Worm (Caenorhabditis elegans): ENCODE results near the gene ubc-21.

- TF ChIP-seq ceh-9 (tag; optimal IDR thresholded peaks at IDR 0.05) (no peak), lin-15B (tag; optimal IDR thresholded peaks at IDR 0.05) (no peak), nhr-12 (tag; optimal IDR thresholded peaks at IDR 0.05) (no peak), ceh-28 (tag; optimal IDR thresholded peaks at IDR 0.05) (no peak), nhr-11 (tag; optimal IDR thresholded peaks at IDR 0.05) (no peak), pha-4 (tag; optimal IDR thresholded peaks at IDR 0.05) (no peak)
Measured at ce11 chrX:8835405-8835804, 34.0 kb upstream of the ubc-21 start, which contains the start of gene sec-15.
